Worm (Caenorhabditis elegans): Measurements from ENCODE around the gene T28A11.20.

Gene T28A11.20

DNA sequence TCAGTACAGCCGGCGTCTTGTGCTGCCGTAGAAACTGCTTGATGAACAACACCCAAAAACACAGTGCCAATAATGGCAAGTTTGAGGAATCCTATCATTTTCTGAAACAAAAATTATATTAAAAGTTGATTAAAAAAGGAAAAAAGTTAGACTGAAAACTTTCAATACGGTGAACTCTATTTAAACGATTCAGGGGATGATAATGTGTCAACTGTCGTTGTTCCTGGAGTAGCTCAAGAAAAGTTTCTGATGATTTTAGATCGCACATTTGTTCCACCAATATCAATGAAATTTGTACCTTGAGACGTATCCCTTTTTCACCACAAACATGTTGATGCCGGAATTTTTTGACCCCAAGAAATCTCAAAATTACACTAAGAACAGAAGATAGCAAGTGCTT lies 5.1 kb downstream of the T28A11.20 start, which contains the start of gene T28A11.18:
TSS of gene T28A11.18 (minus strand) at position 101 of the 400 bp plus-strand sequence.
- no peak for TF ChIP-seq hlh-6 (tag; optimal IDR thresholded peaks at IDR 0.05)
- TF ChIP-seq gmeb-2 (tag; optimal IDR thresholded peaks at IDR 0.05) = no peak
- TF ChIP-seq ceh-2 (tag; optimal IDR thresholded peaks at IDR 0.05) = no peak

ce11 chrV:3266189-3266588 lies 6.9 kb downstream of the T28A11.20 start, which contains the start of gene T28A11.17:
Gene T28A11.17 (minus strand): TSS chrV:3266289.
- TF ChIP-seq elt-2 (tag; optimal IDR thresholded peaks at IDR 0.05) (no peak), hlh-15 (tag; optimal IDR thresholded peaks at IDR 0.05) (no peak), K09A11.1 (tag; optimal IDR thresholded peaks at IDR 0.05; ENCODE audit: insufficient read depth) (no peak)

DNA sequence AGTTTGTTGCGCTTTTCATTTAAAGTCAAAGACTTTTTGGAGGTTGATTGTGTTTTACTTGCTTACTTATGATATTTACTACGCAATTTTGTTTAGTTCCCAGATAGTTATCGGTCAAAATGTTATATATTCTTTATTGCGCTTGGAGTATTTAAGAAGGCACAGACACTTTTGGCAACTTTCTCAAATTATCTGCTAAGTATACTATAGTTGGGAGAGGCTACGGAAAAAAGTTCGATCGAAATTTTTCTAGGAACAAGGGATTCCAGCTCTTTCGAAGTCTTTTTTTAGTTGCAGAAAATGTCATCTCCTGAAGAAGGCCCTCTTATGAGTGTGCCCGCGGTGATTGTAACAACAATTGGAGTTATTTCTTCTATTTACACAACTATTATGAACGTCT lies 13.0 kb downstream of the T28A11.20 start, which contains the start of gene srbc-5:
TSS of gene srbc-5 (plus strand) at position 301 of the 400 bp plus-strand sequence.
- TF ChIP-seq pha-4 (tag; optimal IDR thresholded peaks at IDR 0.05) (no peak), ama-1 (optimal IDR thresholded peaks at IDR 0.05) (no peak), sox-2 (GFP tag; IDR thresholded peaks at IDR 0.05) (no peak), zip-5 (tag; optimal IDR thresholded peaks at IDR 0.05) (no peak), hlh-6 (tag; optimal IDR thresholded peaks at IDR 0.05) (no peak), ceh-6 (GFP tag; optimal IDR thresholded peaks at IDR 0.05) (no peak), hlh-30 (tag; optimal IDR thresholded peaks at IDR 0.05; ENCODE audit: insufficient read depth) (no peak), elt-2 (tag; optimal IDR thresholded peaks at IDR 0.05) (no peak), ceh-14 (tag; optimal IDR thresholded peaks at IDR 0.05) (no peak), pha-2 (tag; optimal IDR thresholded peaks at IDR 0.05) (no peak), ceh-34 (tag; optimal IDR thresholded peaks at IDR 0.05) (no peak), npax-4 (tag; optimal IDR thresholded peaks at IDR 0.05) (no peak), unc-3 (GFP tag; conservative IDR thresholded peaks at IDR 0.05) (no peak), unc-3 (tag; optimal IDR thresholded peaks at IDR 0.05) (no peak), tbx-7 (tag; optimal IDR thresholded peaks at IDR 0.05) (no peak), dmd-4 (tag; optimal IDR thresholded peaks at IDR 0.05; ENCODE audit: borderline replicate concordance) (no peak), ceh-48 (tag; optimal IDR thresholded peaks at IDR 0.05) (no peak), K09A11.1 (tag; optimal IDR thresholded peaks at IDR 0.05; ENCODE audit: insufficient read depth) (no peak), K02D7.2 (tag; optimal IDR thresholded peaks at IDR 0.05) (no peak), fax-1 (tag; optimal IDR thresholded peaks at IDR 0.05) (no peak)

DNA sequence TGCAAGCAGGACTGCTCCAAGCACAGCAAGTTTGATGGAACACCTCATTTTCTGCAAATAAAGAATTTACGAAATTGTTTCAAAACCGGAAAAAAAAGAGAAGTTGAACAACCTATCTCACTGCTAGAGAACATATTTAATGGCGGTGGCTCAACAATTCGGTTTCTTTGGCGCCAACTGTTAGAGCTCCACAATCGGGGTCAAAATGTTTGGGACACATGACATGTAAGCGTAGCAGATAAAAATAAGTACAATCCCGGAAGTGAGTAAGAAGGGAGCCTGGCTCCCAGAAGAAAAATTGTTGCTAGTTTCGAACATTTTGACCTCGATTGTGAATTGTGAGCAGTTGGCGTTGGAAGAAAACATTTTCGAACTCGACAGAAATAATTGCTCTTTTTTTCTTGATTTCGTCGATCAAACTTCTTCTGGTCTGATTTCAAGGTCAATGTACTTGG lies 13.9 kb downstream of the T28A11.20 start, which contains the start of gene T28A11.16:
TSS of gene T28A11.16 (minus strand) at position 51 of the 455 bp plus-strand sequence.
- TF ChIP-seq ttx-3 (tag; optimal IDR thresholded peaks at IDR 0.05) (no peak), T23F11.4 (GFP tag; optimal IDR thresholded peaks at IDR 0.05) (no peak), ceh-45 (GFP tag; IDR thresholded peaks at IDR 0.05) (no peak), unc-42 (tag; optimal IDR thresholded peaks at IDR 0.05) (no peak), ref-2 (tag; optimal IDR thresholded peaks at IDR 0.05) (no peak), che-1 (tag; optimal IDR thresholded peaks at IDR 0.05) (no peak), hlh-8 (tag; optimal IDR thresholded peaks at IDR 0.05) (no peak), ceh-34 (tag; optimal IDR thresholded peaks at IDR 0.05) (no peak), fax-1 (tag; optimal IDR thresholded peaks at IDR 0.05) (no peak), lim-6 (tag; optimal IDR thresholded peaks at IDR 0.05) (no peak), mec-3 (tag; optimal IDR thresholded peaks at IDR 0.05; ENCODE audit: borderline replicate concordance) (no peak), madf-2 (tag; optimal IDR thresholded peaks at IDR 0.05) (no peak), fkh-6 (tag; optimal IDR thresholded peaks at IDR 0.05) (no peak), ceh-6 (GFP tag; optimal IDR thresholded peaks at IDR 0.05) (no peak), sdc-2 (tag; optimal IDR thresholded peaks at IDR 0.05) (no peak), eyg-1 (tag; optimal IDR thresholded peaks at IDR 0.05) (no peak), fkh-10 (GFP tag; optimal IDR thresholded peaks at IDR 0.05) (no peak), F13H6.1 (tag; optimal IDR thresholded peaks at IDR 0.05) (no peak), pros-1 (tag; optimal IDR thresholded peaks at IDR 0.05) (no peak), unc-55 (GFP tag; optimal IDR thresholded peaks at IDR 0.05) (no peak)
